Worm (Caenorhabditis elegans) whole organism, L4/young adult: Measurements from ENCODE around the gene ZK1055.2.

ENCODE experiments used
- W03F9.2 ChIP-seq: fragments of 150-350 bp; optimal IDR thresholded peaks from 2 replicates; lab custom pipeline; 2014; ENCODE audit warnings: missing biosample characterization, missing genetic modification characterization
- him-1 ChIP-seq: sonication (generic microtip); optimal IDR thresholded peaks from 2 replicates; lab custom pipeline; 2016; ENCODE audit warnings: missing genotype, missing genetic modification reagents, missing genetic modification characterization, missing compliant biosample characterization

- TF ChIP-seq W03F9.2 (no peak), him-1 (tag; lab: Kevin White, UChicago) (no peak)
These were observed 31.5 kb downstream of the ZK1055.2 start, which contains the start of gene nhr-37 for ce11 chrV:6621894-6622293.
